Worm (Caenorhabditis elegans) whole organism, early embryonic: Measurements from ENCODE around the gene srg-22.

Experiments used
- B0310.2 ChIP-seq: sonication (generic microtip); optimal IDR thresholded peaks from 2 replicates; lab custom pipeline; 2016; ENCODE audit warnings: mild to moderate bottlenecking, missing genetic modification characterization, missing compliant biosample characterization
- F13C5.2 ChIP-seq: sonication (generic microtip); optimal IDR thresholded peaks from 2 replicates; lab custom pipeline; 2017; ENCODE audit warnings: mild to moderate bottlenecking, missing genetic modification characterization, inconsistent platforms, missing compliant biosample characterization
- ama-1 ChIP-seq: fragments of 150-350 bp; optimal IDR thresholded peaks from 2 replicates; lab custom pipeline; 2014
- ceh-13 ChIP-seq: fragments of 200-800 bp; sonication (Bioruptor generic); optimal IDR thresholded peaks from 2 replicates; lab custom pipeline; 2018; ENCODE audit warnings: mild to moderate bottlenecking, missing genetic modification characterization, missing compliant biosample characterization
- flt-1 ChIP-seq: fragments of 200-800 bp; sonication (Bioruptor generic); IDR thresholded peaks from 2 replicates; pipeline ENCODE4 v1.3.6; 2022; ENCODE audit warnings: missing genetic modification characterization, missing compliant biosample characterization
- hmbx-1 ChIP-seq: sonication (generic microtip); optimal IDR thresholded peaks from 2 replicates; lab custom pipeline; 2016; ENCODE audit warnings: mild to moderate bottlenecking, missing genetic modification characterization, missing compliant biosample characterization
- hnd-1 ChIP-seq: sonication (generic microtip); optimal IDR thresholded peaks from 2 replicates; lab custom pipeline; 2016; ENCODE audit warnings: missing genetic modification characterization, missing compliant biosample characterization
- tbx-37 ChIP-seq: fragments of 200-800 bp; sonication (Bioruptor generic); conservative IDR thresholded peaks from 2 replicates; pipeline ENCODE4 v1.3.6; 2022; ENCODE audit warnings: missing genetic modification reagents, missing genetic modification characterization, missing compliant biosample characterization

DNA sequence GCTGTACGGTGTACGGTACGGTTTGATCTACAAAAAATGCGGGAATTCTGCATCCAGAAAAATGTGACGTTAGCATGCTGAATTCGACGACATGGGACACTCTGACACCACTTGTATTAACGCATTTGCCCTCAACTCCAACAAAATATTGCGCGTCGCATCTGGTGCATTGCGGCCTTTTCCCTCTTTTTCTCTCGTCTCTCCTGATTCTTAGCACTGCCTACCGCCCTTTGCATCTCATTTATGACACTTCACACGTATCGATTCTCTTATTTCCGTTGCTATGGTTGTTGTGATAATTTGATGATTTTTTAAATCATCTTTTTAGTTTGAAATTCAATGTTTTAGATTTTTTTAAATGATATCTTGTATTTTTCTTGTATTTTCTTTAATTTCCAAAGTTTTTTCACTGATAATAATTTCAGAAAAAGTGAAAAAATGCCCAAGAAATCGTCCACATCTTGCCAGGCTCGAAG lies 25.7 kb upstream of the srg-22 start, which contains the start of gene T10D4.6:
- TF ChIP-seq F13C5.2 (tag; lab: Kevin White, UChicago) (no peak), ama-1 (lab: Kevin White, UChicago) (no peak), flt-1 (GFP tag; lab: Robert Waterston, UW) (no peak), B0310.2 (no peak), ceh-13 (no peak), tbx-37 (no peak), hmbx-1 (tag; lab: Kevin White, UChicago) (no peak), hnd-1 (no peak)
